Worm (Caenorhabditis elegans) whole organism, early embryonic: ENCODE measurements around the gene qns-1.

Source experiments
- ama-1 ChIP-seq: fragments of 150-350 bp; optimal IDR thresholded peaks from 2 replicates; lab custom pipeline; 2014
- ceh-36 ChIP-seq: sonication (generic microtip); optimal IDR thresholded peaks from 2 replicates; lab custom pipeline; 2016; ENCODE audit warnings: missing genetic modification characterization, inconsistent platforms, missing compliant biosample characterization
- ets-7 ChIP-seq: sonication (generic microtip); optimal IDR thresholded peaks from 2 replicates; lab custom pipeline; 2016; ENCODE audit warnings: missing genotype, missing genetic modification characterization, missing compliant biosample characterization
- tbx-37 ChIP-seq: fragments of 200-800 bp; sonication (Bioruptor generic); conservative IDR thresholded peaks from 2 replicates; pipeline ENCODE4 v1.3.6; 2022; ENCODE audit warnings: missing genetic modification reagents, missing genetic modification characterization, missing compliant biosample characterization

- no peak for TF ChIP-seq ceh-36 (tag; lab: Kevin White, UChicago)
- TF ChIP-seq tbx-37 (GFP tag; lab: Robert Waterston, UW) = no peak
- no peak for TF ChIP-seq ama-1 (lab: Kevin White, UChicago)
- no peak for TF ChIP-seq ets-7 (tag; lab: Kevin White, UChicago)
Measured at ce11 chrIV:10215393-10215792, 3.7 kb downstream of the qns-1 start.
